Fruit fly (Drosophila melanogaster) whole organism, pupa: ENCODE measurements around the gene CG7943.

Source experiments
- CG14655 ChIP-seq: fragments of 200-800 bp; sonication (Bioruptor generic); optimal IDR thresholded peaks from 3 replicates; lab custom pipeline; 2017; ENCODE audit warnings: mild to moderate bottlenecking, missing biosample characterization, missing genetic modification reagents, missing genetic modification characterization
- CG15710 ChIP-seq: fragments of 200-800 bp; sonication (Bioruptor generic); optimal IDR thresholded peaks from 2 replicates; lab custom pipeline; 2018; ENCODE audit warnings: missing biosample characterization, mild to moderate bottlenecking, missing genetic modification characterization, moderate library complexity
- CG9948 ChIP-seq: fragments of 200-800 bp; sonication (Bioruptor generic); optimal IDR thresholded peaks from 2 replicates; lab custom pipeline; 2018; ENCODE audit warnings: missing biosample characterization, mild to moderate bottlenecking, missing genetic modification characterization, moderate library complexity

DNA sequence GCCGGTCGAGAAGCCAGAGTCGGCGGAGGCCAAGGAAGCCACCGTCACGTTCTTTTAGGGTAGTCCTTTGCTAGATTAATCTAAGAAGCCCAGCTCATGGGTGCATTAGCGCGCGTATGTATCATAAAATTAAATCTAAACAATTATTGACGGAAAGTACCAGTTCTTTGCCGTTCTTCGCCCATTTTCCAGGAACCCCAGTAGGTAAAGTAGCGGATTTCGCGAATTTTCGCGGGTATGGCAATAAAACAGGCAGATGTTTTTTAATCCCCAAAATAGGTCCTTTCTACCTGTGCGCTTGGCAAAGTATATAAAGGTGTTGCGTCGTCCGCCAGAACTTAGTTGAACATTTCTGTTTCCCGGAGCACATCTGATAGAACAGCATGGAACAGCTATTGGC lies 5.4 kb upstream of the CG7943 start:
- TF ChIP-seq CG14655 (GFP tag; lab: Kevin White, UChicago) (no peak), CG9948 (no peak), CG15710 (tag; lab: Kevin White, UChicago) (no peak)
